Worm (Caenorhabditis elegans) whole organism, midembryonic: ENCODE data around the gene rfk-1.

ENCODE experiments used
- T22C8.4 ChIP-seq: fragments of 200-800 bp; sonication (Bioruptor generic); IDR thresholded peaks from 2 replicates; pipeline ENCODE4 v1.3.6; 2022; ENCODE audit warnings: missing genetic modification characterization, missing compliant biosample characterization
- cog-1 ChIP-seq: sonication (generic microtip); optimal IDR thresholded peaks from 2 replicates; lab custom pipeline; 2016; ENCODE audit warnings: missing genetic modification characterization, missing compliant biosample characterization
- flt-1 ChIP-seq: fragments of 200-800 bp; sonication (Bioruptor generic); IDR thresholded peaks from 2 replicates; pipeline ENCODE4 v1.3.6; 2022; ENCODE audit warnings: missing genetic modification characterization, missing compliant biosample characterization
- klf-2 ChIP-seq: fragments of 200-800 bp; sonication (Bioruptor generic); conservative IDR thresholded peaks from 2 replicates; pipeline ENCODE4 v1.3.6; 2022; ENCODE audit warnings: missing genetic modification reagents, missing genetic modification characterization, missing compliant biosample characterization
- med-1 ChIP-seq: sonication (generic microtip); optimal IDR thresholded peaks from 2 replicates; lab custom pipeline; 2017; ENCODE audit warnings: missing genetic modification characterization, mild to moderate bottlenecking, missing compliant biosample characterization, antibody characterized with exemption, missing genetic modification reagents; ENCODE audit not compliant: insufficient read depth
- ref-1 ChIP-seq: fragments of 200-800 bp; sonication (Bioruptor generic); conservative IDR thresholded peaks from 2 replicates; pipeline ENCODE4 v1.3.6; 2022; ENCODE audit warnings: missing genetic modification reagents, missing genetic modification characterization, missing compliant biosample characterization
- tab-1 ChIP-seq: fragments of 200-800 bp; sonication (Bioruptor generic); IDR thresholded peaks from 2 replicates; pipeline ENCODE4 v1.3.6; 2022; ENCODE audit warnings: missing genetic modification characterization, missing compliant biosample characterization
- ztf-23 ChIP-seq: fragments of 200-800 bp; sonication (Bioruptor generic); IDR thresholded peaks from 2 replicates; pipeline ENCODE4 v1.3.6; 2022; ENCODE audit warnings: missing genetic modification reagents, missing genetic modification characterization, missing compliant biosample characterization
- ztf-29 ChIP-seq: fragments of 200-800 bp; sonication (Bioruptor generic); IDR thresholded peaks from 2 replicates; pipeline ENCODE4 v1.3.6; 2022; ENCODE audit warnings: missing genetic modification reagents, missing genetic modification characterization, missing compliant biosample characterization

rfk-1 gene

DNA sequence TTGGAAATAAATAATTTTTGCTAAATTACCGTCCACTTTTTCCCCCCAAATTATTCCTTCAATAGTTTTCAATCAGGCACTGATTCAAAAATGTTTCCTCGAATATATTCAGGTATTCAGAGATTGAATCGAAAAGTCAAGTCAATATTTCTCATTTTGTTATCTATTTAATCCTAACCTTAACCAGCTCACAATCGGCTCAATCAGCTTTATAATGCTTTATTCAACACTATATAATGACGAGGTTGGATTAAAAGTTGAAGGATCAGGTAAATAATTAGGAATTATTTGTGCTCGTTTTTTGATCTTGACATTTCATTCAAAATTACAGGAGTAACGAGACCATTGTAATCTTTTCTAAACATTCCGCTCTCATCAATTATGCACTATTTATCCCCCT is 21.2 kb upstream of the rfk-1 start:
- TF ChIP-seq ref-1 = no peak
- no peak for TF ChIP-seq flt-1 (GFP tag; lab: Robert Waterston, UW)
- TF ChIP-seq med-1 = no peak
- TF ChIP-seq cog-1 (tag; lab: Kevin White, UChicago) = no peak

DNA sequence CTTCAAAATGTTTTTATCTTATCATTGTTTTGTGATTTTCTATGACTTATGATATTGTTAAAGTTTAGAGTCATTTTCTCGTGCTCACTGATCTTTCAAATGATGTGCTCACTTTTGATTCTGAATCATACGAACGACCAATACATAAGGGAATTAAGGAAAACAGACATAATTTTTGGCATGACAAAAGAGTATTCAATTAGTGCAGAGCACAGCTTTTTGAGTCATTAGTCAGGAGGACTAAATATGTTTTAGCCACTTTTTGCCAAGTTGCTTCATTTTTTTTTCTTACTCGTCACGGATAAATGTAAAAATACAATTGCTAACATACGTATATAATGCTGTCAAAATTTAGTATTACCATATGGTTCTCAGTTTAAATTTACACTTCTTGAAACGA is 19.9 kb upstream of the rfk-1 start, which contains the start of gene F13B12.2:
Gene F13B12.2, minus strand, starts transcription at position 2 of the 400 bp plus-strand sequence.
- TF ChIP-seq med-1 (no peak), ztf-29 (no peak), ref-1 (no peak), T22C8.4 (GFP tag; lab: Robert Waterston, UW) (no peak), ztf-23 (no peak), flt-1 (GFP tag; lab: Robert Waterston, UW) (no peak), klf-2 (GFP tag; lab: Robert Waterston, UW) (no peak), cog-1 (tag; lab: Kevin White, UChicago) (no peak), tab-1 (GFP tag; lab: Robert Waterston, UW) (no peak)

DNA sequence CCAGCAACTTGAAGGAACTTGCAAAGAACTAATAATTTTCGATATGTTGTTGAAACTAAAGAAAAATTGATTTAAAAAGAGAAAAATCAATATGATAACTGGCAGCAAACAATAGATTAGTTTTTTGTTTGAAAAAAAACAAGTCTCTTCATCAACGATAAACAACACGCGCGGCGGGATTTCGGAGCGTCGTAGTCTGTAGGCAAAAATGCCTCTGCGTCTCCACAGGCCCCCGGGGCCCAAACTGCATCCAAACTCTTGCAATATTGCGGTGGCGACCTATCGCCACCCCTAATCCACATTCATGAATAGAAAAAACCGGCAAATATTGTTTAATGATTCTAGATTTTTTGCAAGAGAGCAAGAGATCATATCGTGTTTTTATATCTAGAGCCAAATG is 15.9 kb upstream of the rfk-1 start:
- TF ChIP-seq ref-1 (no peak), cog-1 (tag; lab: Kevin White, UChicago) (no peak), flt-1 (GFP tag; lab: Robert Waterston, UW) (no peak), med-1 (no peak), T22C8.4 (GFP tag; lab: Robert Waterston, UW) (no peak), tab-1 (GFP tag; lab: Robert Waterston, UW) (no peak), ztf-29 (no peak)

DNA sequence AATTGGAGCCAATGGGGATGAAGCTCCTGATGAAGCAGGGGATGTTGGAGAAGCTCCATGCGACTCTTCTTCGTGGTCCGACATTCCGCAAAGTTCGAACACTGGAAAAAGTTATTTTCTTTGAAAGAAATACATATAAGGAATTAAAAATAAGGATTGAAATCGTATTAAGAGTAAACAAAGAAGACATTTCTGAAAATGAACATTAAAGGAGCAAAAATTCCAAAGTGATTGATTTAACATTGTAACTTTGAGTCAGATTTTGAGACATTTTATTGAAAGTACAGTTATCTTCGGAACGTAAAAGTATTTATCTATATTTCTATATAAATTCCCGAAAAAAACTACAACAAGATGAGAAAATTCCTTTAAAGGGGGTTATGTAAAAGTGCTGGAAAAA is 15.3 kb upstream of the rfk-1 start, which contains the start of gene F13B12.1:
Gene F13B12.1, minus strand, starts transcription at position 101 of the 400 bp plus-strand sequence.
- TF ChIP-seq klf-2 (GFP tag; lab: Robert Waterston, UW) (no peak), ztf-29 (no peak), med-1 (no peak), T22C8.4 (GFP tag; lab: Robert Waterston, UW) (no peak), tab-1 (GFP tag; lab: Robert Waterston, UW) (no peak), cog-1 (tag; lab: Kevin White, UChicago) (no peak), ztf-23 (no peak), flt-1 (GFP tag; lab: Robert Waterston, UW) (no peak), ref-1 (no peak)

DNA sequence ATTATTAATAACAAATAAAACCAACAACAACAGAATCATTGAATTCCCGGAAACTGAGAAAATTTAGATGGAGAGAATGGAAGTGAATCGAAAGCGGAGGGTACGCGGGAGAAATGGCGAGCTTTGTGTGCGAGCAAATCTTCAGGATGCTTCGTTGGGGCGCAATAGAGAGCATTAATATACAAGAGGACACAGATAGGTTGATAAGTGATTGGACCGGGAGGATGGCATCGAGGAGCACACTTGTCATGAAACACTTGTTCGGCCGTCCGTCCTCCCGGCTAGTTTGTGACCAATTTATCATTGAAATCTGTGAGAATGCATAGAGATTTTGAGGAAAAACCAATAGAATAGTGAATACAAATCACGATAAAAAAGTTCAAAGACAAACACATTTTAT is 13.0 kb upstream of the rfk-1 start:
- TF ChIP-seq T22C8.4 (GFP tag; lab: Robert Waterston, UW) (no peak), ztf-23 (no peak), klf-2 (GFP tag; lab: Robert Waterston, UW) (no peak), flt-1 (GFP tag; lab: Robert Waterston, UW) (no peak), cog-1 (tag; lab: Kevin White, UChicago) (no peak), ztf-29 (no peak), ref-1 (no peak), tab-1 (GFP tag; lab: Robert Waterston, UW) (no peak), med-1 (no peak)

DNA sequence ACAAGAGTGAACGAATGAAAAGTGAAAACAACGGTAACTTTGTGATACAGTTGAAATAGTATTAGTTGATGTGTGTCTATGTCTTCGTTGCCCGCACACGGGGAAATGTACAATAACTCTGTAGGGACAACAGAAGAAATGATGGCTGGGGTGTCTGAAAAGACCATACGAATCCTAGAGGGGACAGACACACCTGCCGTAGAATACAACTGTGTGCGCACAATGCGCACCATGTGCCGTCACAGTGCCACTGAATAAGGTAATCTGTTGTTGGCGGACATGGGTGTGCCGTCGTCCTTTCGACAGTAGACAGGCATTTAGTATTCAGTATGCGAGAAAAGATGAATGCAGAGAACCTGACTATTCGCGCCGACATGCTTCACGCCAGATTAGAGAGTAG is 12.0 kb upstream of the rfk-1 start:
- TF ChIP-seq ztf-23 (no peak), ref-1 (no peak), klf-2 (GFP tag; lab: Robert Waterston, UW) (no peak), ztf-29 (no peak), tab-1 (GFP tag; lab: Robert Waterston, UW) (no peak), flt-1 (GFP tag; lab: Robert Waterston, UW) (no peak), med-1 (no peak), T22C8.4 (GFP tag; lab: Robert Waterston, UW) (no peak), cog-1 (tag; lab: Kevin White, UChicago) (no peak)

DNA sequence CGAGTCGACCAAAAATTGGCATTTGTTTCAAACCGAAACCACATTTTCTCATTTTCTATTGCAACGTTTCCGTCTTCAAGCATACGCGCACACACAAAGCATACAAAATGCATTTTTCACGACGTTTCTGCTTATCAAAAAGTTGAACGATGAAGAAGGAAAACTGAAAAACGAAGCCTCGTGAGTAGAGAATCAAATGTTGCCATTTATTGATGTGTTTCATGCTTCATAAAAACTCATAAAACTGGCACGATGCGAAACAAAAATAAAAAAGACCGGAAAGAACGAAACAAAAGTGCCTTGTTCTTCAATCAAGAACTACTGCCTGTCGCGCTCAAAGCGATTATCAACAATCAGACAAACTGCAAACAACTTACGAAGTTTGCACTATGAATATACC is 11.2 kb upstream of the rfk-1 start:
- TF ChIP-seq cog-1 (tag; lab: Kevin White, UChicago) (no peak), T22C8.4 (GFP tag; lab: Robert Waterston, UW) (no peak), med-1 (no peak), flt-1 (GFP tag; lab: Robert Waterston, UW) (no peak), ref-1 (no peak), ztf-23 (no peak)

DNA sequence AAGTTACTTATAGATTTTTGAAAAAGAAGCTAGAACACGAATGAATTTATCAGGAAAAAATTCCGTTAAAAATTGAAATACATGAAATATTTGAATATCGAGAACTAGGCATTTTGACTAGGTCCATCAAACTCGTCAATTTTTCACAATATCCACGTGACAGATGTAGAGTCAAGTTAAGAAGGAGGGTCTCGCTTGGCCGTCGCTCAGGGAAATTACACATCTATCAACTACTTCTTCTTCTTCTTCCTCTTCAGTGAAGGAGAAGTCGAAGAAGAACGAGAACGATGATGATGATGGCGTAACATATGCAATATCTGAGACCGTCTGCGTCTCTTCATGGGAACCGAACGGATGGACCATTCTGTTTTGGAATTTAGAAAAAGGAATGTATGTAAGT is 10.6 kb upstream of the rfk-1 start:
- no peak for TF ChIP-seq ztf-23
- TF ChIP-seq T22C8.4 (GFP tag; lab: Robert Waterston, UW) = no peak
- TF ChIP-seq flt-1 (GFP tag; lab: Robert Waterston, UW) = no peak
- no peak for TF ChIP-seq ztf-29
- no peak for TF ChIP-seq tab-1 (GFP tag; lab: Robert Waterston, UW)
- no peak for TF ChIP-seq cog-1 (tag; lab: Kevin White, UChicago)
- no peak for TF ChIP-seq med-1
- TF ChIP-seq klf-2 (GFP tag; lab: Robert Waterston, UW) = no peak
- no peak for TF ChIP-seq ref-1

DNA sequence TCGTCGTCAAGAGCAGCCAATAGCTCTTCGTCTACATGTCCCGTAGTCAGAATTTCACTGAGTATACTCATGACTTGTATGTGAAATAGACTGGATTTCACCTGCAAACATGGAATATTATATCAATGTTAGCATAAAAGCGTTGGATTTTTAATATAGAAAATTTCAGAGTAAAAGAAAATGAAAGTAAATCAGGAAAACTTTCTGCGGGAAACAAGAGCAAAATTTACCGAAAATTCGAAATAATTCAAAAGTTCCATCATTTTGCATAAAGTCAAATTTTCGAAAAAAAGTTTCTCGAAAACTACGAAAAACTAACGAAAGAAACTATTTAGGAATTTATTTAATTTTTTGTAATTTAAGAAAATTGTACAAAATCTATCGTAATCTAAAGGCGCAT is 8.5 kb upstream of the rfk-1 start, which contains the start of gene F13B12.6:
Gene F13B12.6, minus strand, starts transcription at position 101 of the 400 bp plus-strand sequence.
- TF ChIP-seq med-1 (no peak), ztf-23 (no peak), klf-2 (GFP tag; lab: Robert Waterston, UW) (no peak), flt-1 (GFP tag; lab: Robert Waterston, UW) (no peak), tab-1 (GFP tag; lab: Robert Waterston, UW) (no peak), ztf-29 (no peak)

DNA sequence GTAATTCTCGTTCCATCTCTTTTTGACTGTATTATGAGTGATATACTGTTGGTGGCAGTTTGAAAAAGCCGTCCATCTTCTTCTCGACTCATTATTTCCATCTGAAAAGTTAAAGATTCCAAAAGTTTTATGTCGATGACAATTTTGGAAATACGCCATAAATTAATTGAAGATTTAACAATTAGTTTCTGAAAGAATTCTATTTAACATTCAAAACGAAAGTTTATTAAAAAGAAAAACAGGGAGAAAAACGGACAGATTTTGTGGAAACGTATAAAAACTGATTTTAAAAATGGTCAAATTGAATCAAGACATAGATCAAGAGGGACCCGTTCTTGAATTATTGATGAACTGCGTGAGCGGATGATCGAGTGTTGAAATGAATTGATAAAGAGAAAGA is 4.6 kb upstream of the rfk-1 start, which contains the start of gene R10H10.7:
Gene R10H10.7, minus strand, starts transcription at position 101 of the 400 bp plus-strand sequence.
- no peak for TF ChIP-seq tab-1 (GFP tag; lab: Robert Waterston, UW)
- TF ChIP-seq ref-1 = no peak
- TF ChIP-seq ztf-29 = no peak
